Worm (Caenorhabditis elegans) whole organism, L4 larva: Measurements from ENCODE around the gene ugt-15.
"Not testable (repeated sequence)": the region's sequence is repeated elsewhere in the genome, so short reads cannot be mapped to it uniquely, and the experiment has no call there.

Source experiments
- F10B5.3 ChIP-seq: sonication (generic microtip); optimal IDR thresholded peaks from 2 replicates; lab custom pipeline; 2016; ENCODE audit warnings: mild to moderate bottlenecking, missing genetic modification characterization, missing compliant biosample characterization
- R02D3.7 ChIP-seq: fragments of 150-350 bp; sonication (generic microtip); optimal IDR thresholded peaks from 3 replicates; lab custom pipeline; 2014; ENCODE audit warnings: missing biosample characterization, missing genetic modification characterization
- ceh-20 ChIP-seq: fragments of 200-800 bp; sonication (Bioruptor generic); IDR thresholded peaks from 2 replicates; pipeline ENCODE4 v1.3.6; 2022; ENCODE audit warnings: missing genetic modification reagents, missing genetic modification characterization, missing compliant biosample characterization
- nhr-237 ChIP-seq: sonication (generic microtip); optimal IDR thresholded peaks from 2 replicates; lab custom pipeline; 2017; ENCODE audit warnings: missing biosample characterization, missing genetic modification characterization
- nhr-28 ChIP-seq: fragments of 150-350 bp; optimal IDR thresholded peaks from 2 replicates; lab custom pipeline; 2014; ENCODE audit warnings: missing biosample characterization, missing genetic modification characterization
- nhr-76 ChIP-seq: fragments of 150-350 bp; optimal IDR thresholded peaks from 2 replicates; lab custom pipeline; 2014; ENCODE audit warnings: missing biosample characterization, missing genetic modification characterization
- nhr-77 ChIP-seq: fragments of 150-350 bp; optimal IDR thresholded peaks from 2 replicates; lab custom pipeline; 2014; ENCODE audit warnings: missing biosample characterization, missing genetic modification characterization
- set-16 ChIP-seq: fragments of 200-800 bp; sonication (Bioruptor generic); IDR thresholded peaks from 2 replicates; pipeline ENCODE4 v1.3.6; 2022; ENCODE audit warnings: missing genetic modification reagents, missing genetic modification characterization, missing compliant biosample characterization
- snpc-4 ChIP-seq: fragments of 150-350 bp; optimal IDR thresholded peaks from 2 replicates; lab custom pipeline; 2014; ENCODE audit warnings: missing biosample characterization, missing genetic modification characterization
- zfp-3 ChIP-seq: fragments of 200-800 bp; sonication (Bioruptor generic); conservative IDR thresholded peaks from 2 replicates; pipeline ENCODE4 v1.3.6; 2022; ENCODE audit warnings: missing genetic modification reagents, missing genetic modification characterization, missing compliant biosample characterization
- ztf-7 ChIP-seq: fragments of 150-350 bp; optimal IDR thresholded peaks from 2 replicates; lab custom pipeline; 2014; ENCODE audit warnings: missing biosample characterization, missing genetic modification characterization

ce11 chrV:12865615-12866014 lies 38.3 kb downstream of the ugt-15 start, which contains the start of gene T07F10.5:
- not testable (repeated sequence) for TF ChIP-seq nhr-76 (tag; lab: Kevin White, UChicago); set-16 (GFP tag; lab: Robert Waterston, UW); R02D3.7 (tag; lab: Kevin White, UChicago); F10B5.3 (tag; lab: Kevin White, UChicago); snpc-4 (tag; lab: Kevin White, UChicago); nhr-77; ceh-20; nhr-28 (tag; lab: Kevin White, UChicago); nhr-237 (tag; lab: Kevin White, UChicago); ztf-7 (tag; lab: Kevin White, UChicago); zfp-3
